Worm (Caenorhabditis elegans) whole organism, midembryonic: Measurements from ENCODE around the gene K10C2.2.

Experiments used
- T22C8.4 ChIP-seq: fragments of 200-800 bp; sonication (Bioruptor generic); IDR thresholded peaks from 2 replicates; pipeline ENCODE4 v1.3.6; 2022; ENCODE audit warnings: missing genetic modification characterization, missing compliant biosample characterization
- cog-1 ChIP-seq: sonication (generic microtip); optimal IDR thresholded peaks from 2 replicates; lab custom pipeline; 2016; ENCODE audit warnings: missing genetic modification characterization, missing compliant biosample characterization
- flt-1 ChIP-seq: fragments of 200-800 bp; sonication (Bioruptor generic); IDR thresholded peaks from 2 replicates; pipeline ENCODE4 v1.3.6; 2022; ENCODE audit warnings: missing genetic modification characterization, missing compliant biosample characterization
- klf-2 ChIP-seq: fragments of 200-800 bp; sonication (Bioruptor generic); conservative IDR thresholded peaks from 2 replicates; pipeline ENCODE4 v1.3.6; 2022; ENCODE audit warnings: missing genetic modification reagents, missing genetic modification characterization, missing compliant biosample characterization
- med-1 ChIP-seq: sonication (generic microtip); optimal IDR thresholded peaks from 2 replicates; lab custom pipeline; 2017; ENCODE audit warnings: missing genetic modification characterization, mild to moderate bottlenecking, missing compliant biosample characterization, antibody characterized with exemption, missing genetic modification reagents; ENCODE audit not compliant: insufficient read depth
- ref-1 ChIP-seq: fragments of 200-800 bp; sonication (Bioruptor generic); conservative IDR thresholded peaks from 2 replicates; pipeline ENCODE4 v1.3.6; 2022; ENCODE audit warnings: missing genetic modification reagents, missing genetic modification characterization, missing compliant biosample characterization
- tab-1 ChIP-seq: fragments of 200-800 bp; sonication (Bioruptor generic); IDR thresholded peaks from 2 replicates; pipeline ENCODE4 v1.3.6; 2022; ENCODE audit warnings: missing genetic modification characterization, missing compliant biosample characterization
- ztf-23 ChIP-seq: fragments of 200-800 bp; sonication (Bioruptor generic); IDR thresholded peaks from 2 replicates; pipeline ENCODE4 v1.3.6; 2022; ENCODE audit warnings: missing genetic modification reagents, missing genetic modification characterization, missing compliant biosample characterization
- ztf-29 ChIP-seq: fragments of 200-800 bp; sonication (Bioruptor generic); IDR thresholded peaks from 2 replicates; pipeline ENCODE4 v1.3.6; 2022; ENCODE audit warnings: missing genetic modification reagents, missing genetic modification characterization, missing compliant biosample characterization

The K10C2.2 gene

ce11 chrX:6435812-6436211 lies 2.2 kb upstream of the K10C2.2 start:
- no peak for TF ChIP-seq klf-2 (GFP tag; lab: Robert Waterston, UW)
- TF ChIP-seq ref-1 (GFP tag; lab: Robert Waterston, UW) = no peak
- no peak for TF ChIP-seq ztf-29 (GFP tag; lab: Robert Waterston, UW)
- no peak for TF ChIP-seq flt-1 (GFP tag; lab: Robert Waterston, UW)
- TF ChIP-seq tab-1 (GFP tag; lab: Robert Waterston, UW) = no peak
- no peak for TF ChIP-seq T22C8.4 (GFP tag; lab: Robert Waterston, UW)
- TF ChIP-seq ztf-23 (GFP tag; lab: Robert Waterston, UW) = no peak
- TF ChIP-seq cog-1 (tag; lab: Kevin White, UChicago) = no peak

- TF ChIP-seq ztf-29 (GFP tag; lab: Robert Waterston, UW) (no peak), klf-2 (GFP tag; lab: Robert Waterston, UW) (no peak), ztf-23 (GFP tag; lab: Robert Waterston, UW) (no peak), T22C8.4 (GFP tag; lab: Robert Waterston, UW) (no peak), med-1 (GFP tag; lab: Kevin White, UChicago) (no peak), cog-1 (tag; lab: Kevin White, UChicago) (no peak), tab-1 (GFP tag; lab: Robert Waterston, UW) (no peak), flt-1 (GFP tag; lab: Robert Waterston, UW) (no peak), ref-1 (GFP tag; lab: Robert Waterston, UW) (no peak)
Observed at ce11 chrX:6430510-6430909, 3.1 kb downstream of the K10C2.2 start, which contains the start of gene ctsa-2. ctsa-2 (minus strand) TSS chrX:6430610.

- TF ChIP-seq tab-1 (GFP tag; lab: Robert Waterston, UW) = no peak
- TF ChIP-seq med-1 (GFP tag; lab: Kevin White, UChicago) = no peak
- no peak for TF ChIP-seq ztf-29 (GFP tag; lab: Robert Waterston, UW)
- TF ChIP-seq ztf-23 (GFP tag; lab: Robert Waterston, UW) = no peak
- no peak for TF ChIP-seq flt-1 (GFP tag; lab: Robert Waterston, UW)
- no peak for TF ChIP-seq ref-1 (GFP tag; lab: Robert Waterston, UW)
- no peak for TF ChIP-seq T22C8.4 (GFP tag; lab: Robert Waterston, UW)
- no peak for TF ChIP-seq cog-1 (tag; lab: Kevin White, UChicago)
- no peak for TF ChIP-seq klf-2 (GFP tag; lab: Robert Waterston, UW)
Observed at ce11 chrX:6429552-6429951, 4.0 kb downstream of the K10C2.2 start.

ce11 chrX:6427147-6427546 lies 6.4 kb downstream of the K10C2.2 start:
- no peak for TF ChIP-seq flt-1 (GFP tag; lab: Robert Waterston, UW)
- no peak for TF ChIP-seq klf-2 (GFP tag; lab: Robert Waterston, UW)
- TF ChIP-seq ref-1 (GFP tag; lab: Robert Waterston, UW) = no peak
- no peak for TF ChIP-seq ztf-23 (GFP tag; lab: Robert Waterston, UW)
- no peak for TF ChIP-seq tab-1 (GFP tag; lab: Robert Waterston, UW)
- TF ChIP-seq T22C8.4 (GFP tag; lab: Robert Waterston, UW) = no peak
- TF ChIP-seq med-1 (GFP tag; lab: Kevin White, UChicago) = no peak
- TF ChIP-seq cog-1 (tag; lab: Kevin White, UChicago) = no peak
- TF ChIP-seq ztf-29 (GFP tag; lab: Robert Waterston, UW) = no peak

- TF ChIP-seq tab-1 (GFP tag; lab: Robert Waterston, UW) (no peak), cog-1 (tag; lab: Kevin White, UChicago) (no peak), flt-1 (GFP tag; lab: Robert Waterston, UW) (no peak), T22C8.4 (GFP tag; lab: Robert Waterston, UW) (no peak), ztf-29 (GFP tag; lab: Robert Waterston, UW) (no peak), med-1 (GFP tag; lab: Kevin White, UChicago) (no peak), ztf-23 (GFP tag; lab: Robert Waterston, UW) (no peak), klf-2 (GFP tag; lab: Robert Waterston, UW) (no peak), ref-1 (GFP tag; lab: Robert Waterston, UW) (no peak)
Observed at ce11 chrX:6420681-6421080, 12.9 kb downstream of the K10C2.2 start, which contains the start of gene K10C2.12. K10C2.12 (minus strand) TSS chrX:6420781.

- TF ChIP-seq flt-1 (GFP tag; lab: Robert Waterston, UW) (no peak), tab-1 (GFP tag; lab: Robert Waterston, UW) (no peak), T22C8.4 (GFP tag; lab: Robert Waterston, UW) (no peak)
Observed at ce11 chrX:6419113-6419512, 14.5 kb downstream of the K10C2.2 start.

- TF ChIP-seq ref-1 (GFP tag; lab: Robert Waterston, UW) = no peak
- no peak for TF ChIP-seq flt-1 (GFP tag; lab: Robert Waterston, UW)
Observed at ce11 chrX:6416357-6417087, 17.1 kb downstream of the K10C2.2 start, which contains the start of gene T22E5.6. T22E5.6 (minus strand) TSS chrX:6416407.

- TF ChIP-seq klf-2 (GFP tag; lab: Robert Waterston, UW) (no peak), ref-1 (GFP tag; lab: Robert Waterston, UW) (no peak), T22C8.4 (GFP tag; lab: Robert Waterston, UW) (no peak), cog-1 (tag; lab: Kevin White, UChicago) (no peak)
Observed at ce11 chrX:6413583-6413982, 20.0 kb downstream of the K10C2.2 start.

- TF ChIP-seq ztf-23 (GFP tag; lab: Robert Waterston, UW) (no peak), cog-1 (tag; lab: Kevin White, UChicago) (no peak), flt-1 (GFP tag; lab: Robert Waterston, UW) (no peak), med-1 (GFP tag; lab: Kevin White, UChicago) (no peak), T22C8.4 (GFP tag; lab: Robert Waterston, UW) (no peak), tab-1 (GFP tag; lab: Robert Waterston, UW) (no peak), klf-2 (GFP tag; lab: Robert Waterston, UW) (no peak), ref-1 (GFP tag; lab: Robert Waterston, UW) (no peak), ztf-29 (GFP tag; lab: Robert Waterston, UW) (no peak)
Observed at ce11 chrX:6412575-6412974, 21.0 kb downstream of the K10C2.2 start, which contains the start of gene T22E5.1. T22E5.1 (plus strand) TSS chrX:6412875.
